Worm (Caenorhabditis elegans): ENCODE measurements around the gene col-146.

Gene col-146

ce11 chrV:9583323-9583644 lies 46.5 kb upstream of the col-146 start, which contains the start of gene K09G1.1:
K09G1.1 (plus strand) TSS chrV:9583545.
- TF ChIP-seq pat-9 (tag; optimal IDR thresholded peaks at IDR 0.05) (no peak), ceh-9 (tag; optimal IDR thresholded peaks at IDR 0.05) (no peak), hlh-13 (GFP tag; optimal IDR thresholded peaks at IDR 0.05) (no peak), nfya-1 (tag; optimal IDR thresholded peaks at IDR 0.05) (no peak), npax-4 (tag; optimal IDR thresholded peaks at IDR 0.05) (no peak), ceh-2 (tag; optimal IDR thresholded peaks at IDR 0.05) (no peak), ama-1 (optimal IDR thresholded peaks at IDR 0.05) (no peak), ttx-3 (tag; optimal IDR thresholded peaks at IDR 0.05) (no peak), ceh-45 (GFP tag; IDR thresholded peaks at IDR 0.05) (no peak), mec-3 (tag; optimal IDR thresholded peaks at IDR 0.05; ENCODE audit: borderline replicate concordance) (no peak), ztf-16 (tag; optimal IDR thresholded peaks at IDR 0.05) (no peak), tbx-7 (tag; optimal IDR thresholded peaks at IDR 0.05) (no peak), ceh-14 (tag; optimal IDR thresholded peaks at IDR 0.05) (no peak), K09A11.1 (tag; optimal IDR thresholded peaks at IDR 0.05; ENCODE audit: insufficient read depth) (no peak), C38D4.7 (GFP tag; optimal IDR thresholded peaks at IDR 0.05) (no peak), nhr-232 (tag; optimal IDR thresholded peaks at IDR 0.05) (no peak), elt-4 (tag; optimal IDR thresholded peaks at IDR 0.05) (no peak)

- TF ChIP-seq sdc-2 (tag; optimal IDR thresholded peaks at IDR 0.05) (no peak), syd-9 (tag; optimal IDR thresholded peaks at IDR 0.05) (no peak), hlh-13 (GFP tag; optimal IDR thresholded peaks at IDR 0.05) (no peak), pat-9 (tag; optimal IDR thresholded peaks at IDR 0.05) (no peak), zip-5 (tag; optimal IDR thresholded peaks at IDR 0.05) (no peak), C08G9.2 (tag; optimal IDR thresholded peaks at IDR 0.05) (no peak), pha-4 (tag; optimal IDR thresholded peaks at IDR 0.05) (no peak), unc-55 (GFP tag; optimal IDR thresholded peaks at IDR 0.05) (no peak), pros-1 (tag; optimal IDR thresholded peaks at IDR 0.05) (no peak), lin-11 (tag; optimal IDR thresholded peaks at IDR 0.05) (no peak), dmd-4 (tag; optimal IDR thresholded peaks at IDR 0.05; ENCODE audit: borderline replicate concordance) (no peak)
Observed at ce11 chrV:9584263-9584662, 45.5 kb upstream of the col-146 start.

DNA sequence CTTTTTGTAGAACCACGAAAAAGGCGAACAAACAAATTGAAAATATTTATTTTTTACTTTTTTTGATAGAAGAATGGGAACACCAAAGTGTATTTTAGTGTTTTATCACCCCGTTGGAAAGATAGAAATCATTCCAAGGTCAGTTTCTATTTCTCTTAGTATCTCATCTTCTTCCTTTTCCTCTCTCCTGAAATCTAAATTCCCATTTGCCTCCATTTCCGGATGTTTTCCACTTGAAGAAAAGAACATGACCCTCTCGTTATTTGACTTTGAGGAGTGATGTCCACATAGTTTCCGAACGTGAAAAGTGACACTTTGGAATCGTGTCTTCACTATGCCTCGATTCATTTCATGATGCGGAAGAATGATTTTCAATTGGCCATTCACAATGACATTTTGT lies 42.1 kb upstream of the col-146 start:
- TF ChIP-seq tbx-7 (tag; optimal IDR thresholded peaks at IDR 0.05) (no peak), ttx-3 (tag; optimal IDR thresholded peaks at IDR 0.05) (no peak), ceh-19 (GFP tag; optimal IDR thresholded peaks at IDR 0.05) (no peak), unc-42 (tag; optimal IDR thresholded peaks at IDR 0.05) (no peak)

DNA sequence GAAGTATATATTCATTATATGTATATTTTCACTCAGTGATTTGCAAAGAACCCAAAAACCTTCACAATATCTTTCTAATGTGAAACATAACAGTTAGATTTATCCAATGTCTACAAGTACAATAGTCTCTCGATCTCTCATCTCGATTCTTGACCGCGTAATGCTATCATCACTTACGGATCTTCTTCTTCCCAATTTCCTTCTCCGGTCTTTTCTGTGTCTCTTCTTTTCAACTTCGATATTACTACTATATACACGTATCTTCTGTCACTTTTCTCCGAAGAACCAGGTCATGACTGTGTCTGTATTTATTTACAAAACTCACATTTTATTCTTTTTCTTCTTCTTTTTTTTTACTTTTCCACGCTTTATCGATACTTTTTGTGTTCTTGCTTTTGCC lies 41.2 kb upstream of the col-146 start:
- TF ChIP-seq gmeb-2 (tag; optimal IDR thresholded peaks at IDR 0.05): no peak
- TF ChIP-seq ceh-19 (GFP tag; optimal IDR thresholded peaks at IDR 0.05): no peak
- no peak for TF ChIP-seq unc-55 (GFP tag; optimal IDR thresholded peaks at IDR 0.05)
- no peak for TF ChIP-seq dmd-4 (tag; optimal IDR thresholded peaks at IDR 0.05; ENCODE audit: borderline replicate concordance)
- no peak for TF ChIP-seq ceh-14 (tag; optimal IDR thresholded peaks at IDR 0.05)
- no peak for TF ChIP-seq ztf-16 (tag; optimal IDR thresholded peaks at IDR 0.05)
- TF ChIP-seq odd-2 (tag; optimal IDR thresholded peaks at IDR 0.05): no peak
- no peak for TF ChIP-seq ceh-34 (tag; optimal IDR thresholded peaks at IDR 0.05)
- TF ChIP-seq rnt-1 (tag; optimal IDR thresholded peaks at IDR 0.05): no peak
- no peak for TF ChIP-seq ceh-48 (tag; optimal IDR thresholded peaks at IDR 0.05)
- TF ChIP-seq hlh-15 (tag; optimal IDR thresholded peaks at IDR 0.05): no peak
- TF ChIP-seq ets-4 (tag; optimal IDR thresholded peaks at IDR 0.05): no peak

ce11 chrV:9590317-9590716 lies 39.4 kb upstream of the col-146 start, which contains the start of gene K09G1.2:
K09G1.2 (plus strand) TSS chrV:9590617.
- TF ChIP-seq ceh-22 (tag; optimal IDR thresholded peaks at IDR 0.05) (no peak), tbx-7 (tag; optimal IDR thresholded peaks at IDR 0.05) (no peak), madf-2 (tag; optimal IDR thresholded peaks at IDR 0.05) (no peak), pha-2 (tag; optimal IDR thresholded peaks at IDR 0.05) (no peak), gmeb-2 (tag; optimal IDR thresholded peaks at IDR 0.05) (no peak), hlh-13 (GFP tag; optimal IDR thresholded peaks at IDR 0.05) (no peak), eyg-1 (tag; optimal IDR thresholded peaks at IDR 0.05) (no peak), unc-42 (tag; optimal IDR thresholded peaks at IDR 0.05) (no peak), K02D7.2 (tag; optimal IDR thresholded peaks at IDR 0.05) (no peak), ceh-31 (tag; optimal IDR thresholded peaks at IDR 0.05) (no peak), C38D4.7 (GFP tag; optimal IDR thresholded peaks at IDR 0.05) (no peak), nhr-11 (tag; optimal IDR thresholded peaks at IDR 0.05) (no peak), pqm-1 (tag; optimal IDR thresholded peaks at IDR 0.05) (no peak), hlh-6 (tag; optimal IDR thresholded peaks at IDR 0.05) (no peak)
